Worm (Caenorhabditis elegans): ENCODE results near the gene Y54E2A.8.
A peak's percentile ranks its signal among the peaks of the same experiment; 100 is the strongest.
"Not testable (repeated sequence)": the region's sequence is repeated elsewhere in the genome, so short reads cannot be mapped to it uniquely, and the experiment has no call there.

Y54E2A.8 gene

DNA sequence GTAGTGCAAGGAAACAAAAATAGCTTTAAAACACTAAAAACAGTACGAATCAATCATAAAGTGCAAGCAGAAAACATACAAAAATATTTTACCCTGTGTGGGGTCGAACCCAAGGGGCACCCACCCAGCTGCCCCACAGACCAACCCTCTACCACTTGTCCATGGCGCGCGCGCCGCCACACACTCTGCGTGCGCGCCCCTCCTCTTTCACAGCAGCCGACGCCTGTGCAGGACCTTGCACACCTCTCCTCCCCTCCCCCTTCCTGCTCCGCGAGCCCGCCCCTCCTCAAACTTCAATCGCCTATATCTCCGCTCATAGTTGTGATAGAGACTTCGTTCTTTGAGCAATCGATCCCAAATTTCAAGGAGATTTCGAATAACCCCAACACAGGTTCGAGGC is 15.6 kb upstream of the Y54E2A.8 start:
- TF ChIP-seq ztf-28 (GFP tag; IDR thresholded peaks at IDR 0.05) = peak; percentile 59; the same call in 1 of the 2 replicates
- TF ChIP-seq snpc-4 (GFP tag; optimal IDR thresholded peaks at IDR 0.05) = not testable (repeated sequence)
- TF ChIP-seq snpc-4 (tag; optimal IDR thresholded peaks at IDR 0.05) = peak in 1 of 4 experiments; percentile 68
- 0 out of 2 replicates have a peak, but pooled peaks have one; percentile 34 for TF ChIP-seq hmg-1.2 (GFP tag; IDR thresholded peaks at IDR 0.05)
- TF ChIP-seq nfyb-1 (GFP tag; IDR thresholded peaks at IDR 0.05) = peak; percentile 74; the same call in 1 of the 2 replicates
- peak; percentile 88 for TF ChIP-seq pbrm-1 (GFP tag; IDR thresholded peaks at IDR 0.05)
- TF ChIP-seq Y95B8A.8 (GFP tag; IDR thresholded peaks at IDR 0.05) = peak; percentile 67; the same call in 1 of the 2 replicates
- peak; percentile 63; the same call in 1 of the 2 replicates for TF ChIP-seq Y53G8AR.9 (GFP tag; conservative IDR thresholded peaks at IDR 0.05)
- TF ChIP-seq dox-1 (GFP tag; IDR thresholded peaks at IDR 0.05) = peak; percentile 87
- peak; percentile 65 for TF ChIP-seq F33H1.4 (GFP tag; IDR thresholded peaks at IDR 0.05)
- TF ChIP-seq hsf-1 (GFP tag; IDR thresholded peaks at IDR 0.05) = peak; percentile 62; the same call in 1 of the 2 replicates
- peak; percentile 72; the same call in 1 of the 2 replicates for TF ChIP-seq ekl-4 (GFP tag; IDR thresholded peaks at IDR 0.05)
- TF ChIP-seq lin-26 (GFP tag; IDR thresholded peaks at IDR 0.05) = peak; percentile 100
- TF ChIP-seq D2030.7 (GFP tag; IDR thresholded peaks at IDR 0.05) = peak; percentile 95
- peak; percentile 53; the same call in 1 of the 2 replicates for TF ChIP-seq attf-6 (GFP tag; IDR thresholded peaks at IDR 0.05)
- peak; percentile 99 for TF ChIP-seq egrh-3 (GFP tag; IDR thresholded peaks at IDR 0.05)
- TF ChIP-seq rcor-1 (GFP tag; IDR thresholded peaks at IDR 0.05) = peak; percentile 74
- TF ChIP-seq mcd-1 (GFP tag; IDR thresholded peaks at IDR 0.05) = peak; percentile 80
- TF ChIP-seq madf-6 (GFP tag; IDR thresholded peaks at IDR 0.05) = peak; percentile 71

ce11 chrII:14765697-14766096 is 12.4 kb upstream of the Y54E2A.8 start:
- 0 out of 2 replicates have a peak, but pooled peaks have one; percentile 66 for TF ChIP-seq aptf-3 (GFP tag; IDR thresholded peaks at IDR 0.05)

ce11 chrII:14768804-14769203 is 9.3 kb upstream of the Y54E2A.8 start:
- TF ChIP-seq cebp-2 (GFP tag; IDR thresholded peaks at IDR 0.05) (no peak), snpc-4 (GFP tag; optimal IDR thresholded peaks at IDR 0.05) (no peak), snpc-4 (tag; optimal IDR thresholded peaks at IDR 0.05) (no peak), zim-3 (tag; optimal IDR thresholded peaks at IDR 0.05) (no peak), chd-7 (tag; optimal IDR thresholded peaks at IDR 0.05) (no peak), tlf-1 (GFP tag; optimal IDR thresholded peaks at IDR 0.05) (no peak), dpff-1 (tag; optimal IDR thresholded peaks at IDR 0.05) (no peak), F23B12.7 (tag; optimal IDR thresholded peaks at IDR 0.05; ENCODE audit: insufficient read depth) (no peak), T07F8.4 (tag; optimal IDR thresholded peaks at IDR 0.05) (no peak)

ce11 chrII:14771096-14771495 is 7.0 kb upstream of the Y54E2A.8 start:
- TF ChIP-seq ztf-22 (GFP tag; optimal IDR thresholded peaks at IDR 0.05) (no peak), zfh-2 (GFP tag; conservative IDR thresholded peaks at IDR 0.05) (peak; percentile 59; the same call in 1 of the 2 replicates)

DNA sequence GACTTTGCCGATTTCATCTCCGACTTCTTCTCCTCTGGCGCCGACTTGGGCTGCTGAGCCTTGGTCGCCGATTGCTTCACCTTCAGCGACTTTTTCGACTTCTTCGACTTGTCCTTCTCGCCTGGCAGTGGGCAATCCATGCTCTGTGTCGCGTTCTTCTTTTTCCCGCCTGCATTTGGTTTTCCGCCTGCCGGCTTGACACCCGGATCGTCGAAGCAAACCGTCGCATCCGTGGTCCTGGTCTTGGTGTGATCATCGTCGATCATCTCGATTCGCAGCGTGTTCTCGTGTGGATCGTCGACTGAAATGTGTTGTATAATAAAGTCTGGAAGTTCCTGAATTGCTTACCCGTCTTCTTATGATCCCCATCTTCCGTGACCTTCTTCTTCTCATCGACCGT is 6.0 kb upstream of the Y54E2A.8 start:
- no peak for TF ChIP-seq madf-8 (GFP tag; conservative IDR thresholded peaks at IDR 0.05)
- TF ChIP-seq zfh-2 (GFP tag; conservative IDR thresholded peaks at IDR 0.05) = peak; percentile 73
